Fruit fly (Drosophila melanogaster) whole organism, embryonic: ENCODE data around the gene Dbp73D.

Experiments
- Ada2b ChIP-seq: fragments of 200-800 bp; sonication (Bioruptor generic); IDR thresholded peaks from 2 replicates; pipeline ENCODE4 v1.3.6; 2022; ENCODE audit warnings: missing biosample characterization, missing genetic modification characterization
- CG10267 ChIP-seq: fragments of 200-800 bp; sonication (Bioruptor generic); optimal IDR thresholded peaks from 2 replicates; lab custom pipeline; 2018; ENCODE audit warnings: missing biosample characterization, mild to moderate bottlenecking, missing genetic modification characterization, moderate library complexity
- CG11093 ChIP-seq: fragments of 200-800 bp; sonication (Bioruptor generic); IDR thresholded peaks from 3 replicates; pipeline ENCODE4 v1.3.6; 2022; ENCODE audit warnings: missing biosample characterization, missing genetic modification characterization
- CG11456 ChIP-seq: fragments of 200-800 bp; sonication (Bioruptor generic); IDR thresholded peaks from 3 replicates; pipeline ENCODE4 v1.3.6; 2022; ENCODE audit warnings: missing biosample characterization, missing genetic modification characterization
- CG12071 ChIP-seq: fragments of 200-800 bp; sonication (Bioruptor generic); optimal IDR thresholded peaks from 3 replicates; lab custom pipeline; 2018; ENCODE audit warnings: missing biosample characterization, mild to moderate bottlenecking, missing genetic modification characterization
- CG12104 ChIP-seq: fragments of 200-800 bp; sonication (Bioruptor generic); optimal IDR thresholded peaks from 3 replicates; lab custom pipeline; 2016; ENCODE audit warnings: missing biosample characterization, missing genetic modification characterization
- CG15696 ChIP-seq: fragments of 200-800 bp; sonication (Bioruptor generic); optimal IDR thresholded peaks from 2 replicates; lab custom pipeline; 2019; ENCODE audit warnings: missing biosample characterization, mild to moderate bottlenecking, missing genetic modification characterization, moderate library complexity
- CG17568 ChIP-seq: fragments of 200-800 bp; sonication (Bioruptor generic); optimal IDR thresholded peaks from 2 replicates; lab custom pipeline; 2018; ENCODE audit warnings: missing biosample characterization, mild to moderate bottlenecking, missing genetic modification characterization, moderate library complexity
- CG31365 ChIP-seq: fragments of 200-800 bp; sonication (Bioruptor generic); optimal IDR thresholded peaks from 2 replicates; lab custom pipeline; 2018; ENCODE audit warnings: missing biosample characterization, mild to moderate bottlenecking, missing genetic modification characterization
- CG34376 ChIP-seq: fragments of 200-800 bp; sonication (Bioruptor generic); optimal IDR thresholded peaks from 2 replicates; lab custom pipeline; 2018; ENCODE audit warnings: missing biosample characterization, mild to moderate bottlenecking, missing genetic modification characterization
- CG4404 ChIP-seq: fragments of 200-800 bp; sonication (Bioruptor generic); IDR thresholded peaks from 2 replicates; pipeline ENCODE4 v1.3.6; 2022; ENCODE audit warnings: missing biosample characterization, missing genetic modification characterization
- CG4820 ChIP-seq: fragments of 200-800 bp; sonication (Bioruptor generic); optimal IDR thresholded peaks from 3 replicates; lab custom pipeline; 2016; ENCODE audit warnings: missing biosample characterization, missing genetic modification characterization
- CG6854 ChIP-seq: fragments of 200-800 bp; sonication (Bioruptor generic); optimal IDR thresholded peaks from 3 replicates; lab custom pipeline; 2017; ENCODE audit warnings: missing biosample characterization, mild to moderate bottlenecking, missing genetic modification characterization
- CG8359 ChIP-seq: fragments of 200-800 bp; sonication (Bioruptor generic); optimal IDR thresholded peaks from 2 replicates; lab custom pipeline; 2017; ENCODE audit warnings: missing biosample characterization, mild to moderate bottlenecking, missing genetic modification characterization, borderline replicate concordance
- CG8478 ChIP-seq: fragments of >200 bp; optimal IDR thresholded peaks from 2 replicates; lab custom pipeline; 2018
- CHES-1-like ChIP-seq: fragments of 200-800 bp; sonication (Bioruptor generic); optimal IDR thresholded peaks from 2 replicates; lab custom pipeline; 2016; ENCODE audit warnings: missing biosample characterization, missing genetic modification characterization
- Dll ChIP-seq: fragments of 200-800 bp; sonication (Bioruptor generic); IDR thresholded peaks from 4 replicates; pipeline ENCODE4 v1.3.6; 2022; ENCODE audit warnings: missing biosample characterization, missing genetic modification characterization; ENCODE audit not compliant: partially characterized antibody
- Doc3 ChIP-seq: fragments of 200-800 bp; sonication (Bioruptor generic); IDR thresholded peaks from 3 replicates; pipeline ENCODE4 v1.3.6; 2022; ENCODE audit warnings: missing biosample characterization, missing genetic modification characterization; ENCODE audit not compliant: partially characterized antibody
- Eip74EF ChIP-seq, 2 experiments: fragments of 200-800 bp in 1 of 2; fragments of >200 bp in 1 of 2; sonication (Bioruptor generic) in 1 of 2; optimal IDR thresholded peaks; 2 replicates each; lab custom pipeline; 2017 to 2019; ENCODE audit warnings: missing biosample characterization in 2 of 2, missing genetic modification characterization in 2 of 2, mild to moderate bottlenecking in 1 of 2, moderate library complexity in 1 of 2
- Gsc ChIP-seq: fragments of 200-800 bp; sonication (Bioruptor generic); IDR thresholded peaks from 2 replicates; pipeline ENCODE4 v1.3.6; 2022; ENCODE audit warnings: missing biosample characterization, missing genetic modification characterization
- Kr ChIP-seq: fragments of 200-800 bp; sonication (Bioruptor generic); optimal IDR thresholded peaks from 2 replicates; lab custom pipeline; 2017; ENCODE audit warnings: missing biosample characterization, mild to moderate bottlenecking, missing genetic modification characterization
- Lpt ChIP-seq: fragments of >200 bp; optimal IDR thresholded peaks from 2 replicates; lab custom pipeline; 2018; ENCODE audit warnings: missing biosample characterization, missing genetic modification characterization
- Myb ChIP-seq: fragments of 200-800 bp; sonication (Bioruptor generic); optimal IDR thresholded peaks from 2 replicates; lab custom pipeline; 2016; ENCODE audit warnings: missing biosample characterization, missing genetic modification characterization
- Oaz ChIP-seq: fragments of 200-800 bp; sonication (Bioruptor generic); IDR thresholded peaks from 2 replicates; pipeline ENCODE4 v1.3.6; 2022; ENCODE audit warnings: missing biosample characterization, missing genetic modification characterization
- Opbp ChIP-seq: fragments of 200-800 bp; sonication (Bioruptor generic); IDR thresholded peaks from 3 replicates; pipeline ENCODE4 v1.3.6; 2022; ENCODE audit warnings: missing biosample characterization, missing genetic modification characterization; ENCODE audit not compliant: partially characterized antibody
- Optix ChIP-seq: fragments of 200-800 bp; sonication (Bioruptor generic); IDR thresholded peaks from 3 replicates; pipeline ENCODE4 v1.3.6; 2022; ENCODE audit warnings: missing biosample characterization, missing genetic modification characterization
- Pdp1 ChIP-seq, 2 experiments: fragments of 200-800 bp; sonication (Bioruptor generic); optimal IDR thresholded peaks; 3 replicates each; lab custom pipeline; 2016; ENCODE audit warnings: missing biosample characterization in 2 of 2, missing genetic modification characterization in 2 of 2, mild to moderate bottlenecking in 1 of 2, moderate library complexity in 1 of 2
- Sry-β ChIP-seq: fragments of 200-800 bp; sonication (Bioruptor generic); optimal IDR thresholded peaks from 2 replicates; lab custom pipeline; 2018; ENCODE audit warnings: missing biosample characterization, mild to moderate bottlenecking, missing genetic modification characterization, moderate library complexity
- Sry-δ ChIP-seq: fragments of 200-800 bp; sonication (Bioruptor generic); optimal IDR thresholded peaks from 2 replicates; lab custom pipeline; 2016; ENCODE audit warnings: missing biosample characterization, missing genetic modification characterization
- Tbp ChIP-seq: fragments of >200 bp; optimal IDR thresholded peaks from 2 replicates; lab custom pipeline; 2018; ENCODE audit warnings: missing biosample characterization, missing genetic modification characterization
- al ChIP-seq: fragments of 200-800 bp; sonication (Bioruptor generic); IDR thresholded peaks from 2 replicates; pipeline ENCODE4 v1.3.6; 2022; ENCODE audit warnings: missing biosample characterization, missing genetic modification characterization
- ap ChIP-seq: fragments of 200-800 bp; sonication (Bioruptor generic); IDR thresholded peaks from 2 replicates; pipeline ENCODE4 v1.3.6; 2022; ENCODE audit warnings: missing biosample characterization, missing genetic modification characterization
- bigmax ChIP-seq: fragments of 200-800 bp; sonication (Bioruptor generic); optimal IDR thresholded peaks from 2 replicates; lab custom pipeline; 2018; ENCODE audit warnings: missing biosample characterization, mild to moderate bottlenecking, missing genetic modification characterization
- dimm ChIP-seq: fragments of 200-800 bp; sonication (Bioruptor generic); IDR thresholded peaks from 2 replicates; pipeline ENCODE4 v1.3.6; 2022; ENCODE audit warnings: missing biosample characterization, missing genetic modification characterization
- fd102C ChIP-seq: fragments of 200-800 bp; sonication (Bioruptor generic); optimal IDR thresholded peaks from 2 replicates; lab custom pipeline; 2018; ENCODE audit warnings: missing biosample characterization, mild to moderate bottlenecking, missing genetic modification characterization, moderate library complexity
- fd96Cb ChIP-seq: fragments of 200-800 bp; sonication (Bioruptor generic); optimal IDR thresholded peaks from 2 replicates; lab custom pipeline; 2018; ENCODE audit warnings: missing biosample characterization, mild to moderate bottlenecking, missing genetic modification characterization, moderate library complexity
- fru ChIP-seq: fragments of >200 bp; optimal IDR thresholded peaks from 2 replicates; lab custom pipeline; 2017
- grau ChIP-seq: fragments of 200-800 bp; optimal IDR thresholded peaks from 3 replicates; lab custom pipeline; 2019; ENCODE audit warnings: missing biosample characterization, mild to moderate bottlenecking, missing genetic modification characterization, moderate library complexity
- ham ChIP-seq: fragments of 200-800 bp; sonication (Bioruptor generic); IDR thresholded peaks from 2 replicates; pipeline ENCODE4 v1.3.6; 2022; ENCODE audit warnings: missing biosample characterization, missing genetic modification characterization
- lola ChIP-seq, 3 experiments: fragments of >200 bp in 2 of 3; fragments of 200-800 bp in 1 of 3; sonication (Bioruptor generic) in 1 of 3; optimal IDR thresholded peaks; 2 replicates each; lab custom pipeline; 2017 to 2019; ENCODE audit warnings: missing biosample characterization in 3 of 3, missing genetic modification characterization in 3 of 3, mild to moderate bottlenecking in 1 of 3, moderate library complexity in 1 of 3
- nerfin-1 ChIP-seq: fragments of 200-800 bp; sonication (Bioruptor generic); optimal IDR thresholded peaks from 3 replicates; lab custom pipeline; 2019; ENCODE audit warnings: missing biosample characterization, mild to moderate bottlenecking, missing genetic modification characterization, moderate library complexity
- nmo ChIP-seq: fragments of 200-800 bp; sonication (Bioruptor generic); optimal IDR thresholded peaks from 2 replicates; lab custom pipeline; 2018; ENCODE audit warnings: missing biosample characterization, mild to moderate bottlenecking, missing genetic modification characterization, moderate library complexity
- nom ChIP-seq: fragments of 200-800 bp; sonication (Bioruptor generic); optimal IDR thresholded peaks from 2 replicates; lab custom pipeline; 2017; ENCODE audit warnings: missing biosample characterization, missing genetic modification characterization, mild to moderate bottlenecking, moderate library complexity, missing genetic modification reagents
- ranshi ChIP-seq: fragments of 200-800 bp; sonication (Bioruptor generic); IDR thresholded peaks from 2 replicates; pipeline ENCODE4 v1.3.6; 2022; ENCODE audit warnings: missing biosample characterization, missing genetic modification characterization
- salm ChIP-seq: fragments of 200-800 bp; sonication (Bioruptor generic); optimal IDR thresholded peaks from 2 replicates; lab custom pipeline; 2018; ENCODE audit warnings: missing biosample characterization, mild to moderate bottlenecking, missing genetic modification characterization
- schlank ChIP-seq: fragments of 200-800 bp; sonication (Bioruptor generic); optimal IDR thresholded peaks from 2 replicates; lab custom pipeline; 2018; ENCODE audit warnings: missing biosample characterization, mild to moderate bottlenecking, missing genetic modification characterization
- unpg ChIP-seq: fragments of 200-800 bp; sonication (Bioruptor generic); optimal IDR thresholded peaks from 3 replicates; lab custom pipeline; 2018; ENCODE audit warnings: missing biosample characterization, mild to moderate bottlenecking, missing genetic modification characterization, moderate library complexity
- vfl ChIP-seq: fragments of 200-800 bp; sonication (Bioruptor generic); optimal IDR thresholded peaks from 2 replicates; lab custom pipeline; 2016; ENCODE audit warnings: missing biosample characterization, missing genetic modification characterization
- yki ChIP-seq: fragments of >200 bp; optimal IDR thresholded peaks from 3 replicates; lab custom pipeline; 2018

Dbp73D gene

dm6 chr3L:16765647-16766628, 35.3 kb upstream of the Dbp73D start, which contains the start of gene Nrt (continued):
- TF ChIP-seq ham (GFP tag; lab: Robert Waterston, UW) (no peak), lola (GFP tag; optimal IDR thresholded peaks at IDR 0.05; lab: Kevin White, UChicago) (peak in 1 of 3 experiments; percentile 71), CG8359 (peak; percentile 6), Gsc (no peak), nerfin-1 (tag; lab: Kevin White, UChicago) (peak; percentile 57), Ada2b (GFP tag; lab: Robert Waterston, UW) (peak; percentile 56; the same call in 1 of the 2 replicates), CG6854 (GFP tag; lab: Kevin White, UChicago) (no peak), schlank (tag; lab: Kevin White, UChicago) (no peak), Lpt (GFP tag; lab: Kevin White, UChicago) (no peak), vfl (GFP tag; lab: Kevin White, UChicago) (no peak), CG11093 (no peak), Pdp1 (GFP tag; optimal IDR thresholded peaks at IDR 0.05; lab: Kevin White, UChicago) (peak in 1 of 2 experiments; percentile 28), Sry-δ (no peak), fd102C (GFP tag; lab: Kevin White, UChicago) (no peak), unpg (GFP tag; lab: Kevin White, UChicago) (peak; percentile 81), CHES-1-like (GFP tag; lab: Kevin White, UChicago) (peak; percentile 7), CG8478 (lab: Kevin White, UChicago) (no peak), Oaz (GFP tag; lab: Robert Waterston, UW) (no peak), CG12071 (GFP tag; lab: Kevin White, UChicago) (no peak), ranshi (GFP tag; lab: Robert Waterston, UW) (no peak), CG34376 (GFP tag; lab: Kevin White, UChicago) (peak; percentile 63), dimm (GFP tag; lab: Robert Waterston, UW) (no peak), grau (tag; lab: Kevin White, UChicago) (peak; percentile 77), yki (lab: Kevin White, UChicago) (no peak), CG17568 (peak; percentile 77), nom (GFP tag; lab: Kevin White, UChicago) (peak; percentile 90), CG11456 (GFP tag; lab: Robert Waterston, UW) (no peak), CG15696 (tag; lab: Kevin White, UChicago) (peak; percentile 54), CG4820 (peak; percentile 8), CG4404 (GFP tag; lab: Robert Waterston, UW) (no peak), Myb (no peak), CG10267 (peak; percentile 83), Dll (GFP tag; lab: Robert Waterston, UW) (0 out of 4 replicates have a peak, but pooled peaks have one; percentile 22), nmo (GFP tag; lab: Kevin White, UChicago) (peak; percentile 37), bigmax (no peak), CG12104 (GFP tag; lab: Kevin White, UChicago) (peak; percentile 34), Tbp (no peak), al (GFP tag; lab: Robert Waterston, UW) (no peak), Sry-β (GFP tag; lab: Kevin White, UChicago) (no peak), Optix (no peak), salm (tag; lab: Kevin White, UChicago) (peak; percentile 67), fru (lab: Kevin White, UChicago) (no peak), Eip74EF (GFP tag; optimal IDR thresholded peaks at IDR 0.05; lab: Kevin White, UChicago) (peak in 1 of 2 experiments; percentile 55), fd96Cb (tag; lab: Kevin White, UChicago) (peak; percentile 50), Doc3 (no peak), Opbp (GFP tag; lab: Robert Waterston, UW) (peak; percentile 64), CG31365 (tag; lab: Kevin White, UChicago) (no peak), Kr (GFP tag; lab: Kevin White, UChicago) (no peak), ap (GFP tag; lab: Robert Waterston, UW) (no peak; the same call in 1 of the 2 replicates)
